Fruit fly (Drosophila melanogaster): Measurements from ENCODE around the gene Synd.

DNA sequence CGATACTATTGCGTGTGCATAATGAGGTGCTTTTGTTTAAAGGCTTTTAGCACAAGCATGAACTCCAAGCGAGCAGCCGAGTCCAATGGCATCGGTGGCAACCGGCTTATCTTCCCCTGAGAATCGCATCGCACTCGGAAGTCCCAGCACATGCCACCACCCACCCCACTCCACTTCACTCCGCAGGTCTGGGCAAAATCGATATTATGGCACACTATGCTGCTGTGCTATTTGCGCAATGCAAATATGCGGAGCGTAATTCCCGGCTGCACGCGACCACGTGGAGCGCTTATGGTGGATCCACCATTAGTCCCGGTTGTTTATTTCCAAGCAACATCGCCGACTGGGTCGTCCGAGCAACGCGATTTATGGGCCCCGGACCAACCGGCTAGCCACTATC is 14.4 kb upstream of the Synd start:
- TF ChIP-seq D1 (tag; optimal IDR thresholded peaks at IDR 0.05) (no peak), rn (GFP tag; IDR thresholded peaks at IDR 0.05) (no peak)

Measured in whole organism, pupa.